Fruit fly (Drosophila melanogaster) whole organism, embryonic: ENCODE data around the gene Sk1.

Experiments
- Adf1 ChIP-seq: fragments of 200-800 bp; sonication (Bioruptor generic); IDR thresholded peaks from 2 replicates; pipeline ENCODE4 v1.3.6; 2022; ENCODE audit warnings: missing biosample characterization, missing genetic modification characterization
- Bteb2 ChIP-seq: fragments of 200-800 bp; sonication (Bioruptor generic); optimal IDR thresholded peaks from 2 replicates; lab custom pipeline; 2016; ENCODE audit warnings: missing biosample characterization, missing genetic modification characterization
- CG10209 ChIP-seq: fragments of 200-800 bp; sonication (Bioruptor generic); optimal IDR thresholded peaks from 3 replicates; lab custom pipeline; 2017; ENCODE audit warnings: missing biosample characterization, mild to moderate bottlenecking, missing genetic modification characterization, missing genetic modification reagents
- CG10267 ChIP-seq: fragments of 200-800 bp; sonication (Bioruptor generic); optimal IDR thresholded peaks from 2 replicates; lab custom pipeline; 2018; ENCODE audit warnings: missing biosample characterization, mild to moderate bottlenecking, missing genetic modification characterization, moderate library complexity
- CG10462 ChIP-seq: fragments of 200-800 bp; sonication (Bioruptor generic); optimal IDR thresholded peaks from 2 replicates; lab custom pipeline; 2016; ENCODE audit warnings: missing biosample characterization, missing genetic modification characterization
- CG10654 ChIP-seq: fragments of 200-800 bp; sonication (Bioruptor generic); optimal IDR thresholded peaks from 2 replicates; lab custom pipeline; 2016; ENCODE audit warnings: missing biosample characterization, missing genetic modification characterization
- CG10959 ChIP-seq: fragments of 200-800 bp; sonication (Bioruptor generic); IDR thresholded peaks from 2 replicates; pipeline ENCODE4 v1.3.6; 2022; ENCODE audit warnings: missing biosample characterization, missing genetic modification characterization
- CG12236 ChIP-seq: fragments of 200-800 bp; sonication (Bioruptor generic); optimal IDR thresholded peaks from 2 replicates; lab custom pipeline; 2016; ENCODE audit warnings: missing biosample characterization, missing genetic modification characterization
- CG12299 ChIP-seq: fragments of 200-800 bp; sonication (Bioruptor generic); optimal IDR thresholded peaks from 2 replicates; lab custom pipeline; 2018; ENCODE audit warnings: missing biosample characterization, mild to moderate bottlenecking, missing genetic modification characterization
- CG12744 ChIP-seq: fragments of 200-800 bp; sonication (Bioruptor generic); optimal IDR thresholded peaks from 2 replicates; lab custom pipeline; 2016; ENCODE audit warnings: missing biosample characterization, missing genetic modification characterization
- CG13123 ChIP-seq: fragments of 200-800 bp; sonication (Bioruptor generic); optimal IDR thresholded peaks from 2 replicates; lab custom pipeline; 2016; ENCODE audit warnings: missing biosample characterization, missing genetic modification characterization
- CG13424 ChIP-seq: fragments of 200-800 bp; sonication (Bioruptor generic); optimal IDR thresholded peaks from 2 replicates; lab custom pipeline; 2019; ENCODE audit warnings: missing biosample characterization, mild to moderate bottlenecking, missing genetic modification characterization, moderate library complexity
- CG13894 ChIP-seq: fragments of 200-800 bp; sonication (Bioruptor generic); optimal IDR thresholded peaks from 3 replicates; lab custom pipeline; 2018; ENCODE audit warnings: missing biosample characterization, mild to moderate bottlenecking, missing genetic modification characterization, moderate library complexity
- CG14860 ChIP-seq: fragments of 200-800 bp; sonication (Bioruptor generic); IDR thresholded peaks from 3 replicates; pipeline ENCODE4 v1.3.6; 2022; ENCODE audit warnings: missing biosample characterization, missing genetic modification characterization; ENCODE audit not compliant: partially characterized antibody
- CG15269 ChIP-seq: fragments of 200-800 bp; sonication (Bioruptor generic); optimal IDR thresholded peaks from 2 replicates; lab custom pipeline; 2018; ENCODE audit warnings: missing biosample characterization, mild to moderate bottlenecking, missing genetic modification characterization, moderate library complexity
- CG1792 ChIP-seq: fragments of 200-800 bp; sonication (Bioruptor generic); optimal IDR thresholded peaks from 2 replicates; lab custom pipeline; 2016; ENCODE audit warnings: missing biosample characterization, missing genetic modification characterization
- CG30403 ChIP-seq: fragments of 200-800 bp; sonication (Bioruptor generic); optimal IDR thresholded peaks from 3 replicates; lab custom pipeline; 2016; ENCODE audit warnings: missing biosample characterization, missing genetic modification characterization
- CG31365 ChIP-seq: fragments of 200-800 bp; sonication (Bioruptor generic); optimal IDR thresholded peaks from 2 replicates; lab custom pipeline; 2018; ENCODE audit warnings: missing biosample characterization, mild to moderate bottlenecking, missing genetic modification characterization
- CG34376 ChIP-seq: fragments of 200-800 bp; sonication (Bioruptor generic); optimal IDR thresholded peaks from 2 replicates; lab custom pipeline; 2018; ENCODE audit warnings: missing biosample characterization, mild to moderate bottlenecking, missing genetic modification characterization
- CG3847 ChIP-seq: fragments of 200-800 bp; sonication (Bioruptor generic); IDR thresholded peaks from 2 replicates; pipeline ENCODE4 v1.3.6; 2022; ENCODE audit warnings: missing biosample characterization, missing genetic modification characterization
- CG42726 ChIP-seq: fragments of 200-800 bp; sonication (Bioruptor generic); IDR thresholded peaks from 2 replicates; pipeline ENCODE4 v1.3.6; 2022; ENCODE audit warnings: missing biosample characterization, missing genetic modification characterization; ENCODE audit not compliant: partially characterized antibody
- CG4424 ChIP-seq: fragments of 200-800 bp; sonication (Bioruptor generic); optimal IDR thresholded peaks from 3 replicates; lab custom pipeline; 2016; ENCODE audit warnings: missing biosample characterization, missing genetic modification characterization
- CG8290 ChIP-seq, 3 experiments: fragments of 200-800 bp; sonication (Bioruptor generic); optimal IDR thresholded peaks; 2 replicates each; lab custom pipeline; 2016 to 2019; ENCODE audit warnings: missing biosample characterization in 3 of 3, missing genetic modification characterization in 3 of 3, mild to moderate bottlenecking in 2 of 3, moderate library complexity in 1 of 3
- CG8388 ChIP-seq: fragments of 200-800 bp; sonication (Bioruptor generic); optimal IDR thresholded peaks from 2 replicates; lab custom pipeline; 2019; ENCODE audit warnings: missing biosample characterization, mild to moderate bottlenecking, missing genetic modification characterization, moderate library complexity
- CG8765 ChIP-seq: fragments of 200-800 bp; sonication (Bioruptor generic); IDR thresholded peaks from 2 replicates; pipeline ENCODE4 v1.3.6; 2022; ENCODE audit warnings: missing biosample characterization, missing genetic modification characterization
- CG9932 ChIP-seq: fragments of 200-800 bp; sonication (Bioruptor generic); IDR thresholded peaks from 2 replicates; pipeline ENCODE4 v1.3.6; 2022; ENCODE audit warnings: missing biosample characterization, missing genetic modification characterization
- CkIIα-i1 ChIP-seq: fragments of 200-800 bp; sonication (Bioruptor generic); IDR thresholded peaks from 2 replicates; pipeline ENCODE4 v1.3.6; 2022; ENCODE audit warnings: missing biosample characterization, missing genetic modification characterization
- D19B ChIP-seq: fragments of 200-800 bp; sonication (Bioruptor generic); optimal IDR thresholded peaks from 2 replicates; lab custom pipeline; 2017; ENCODE audit warnings: missing biosample characterization, mild to moderate bottlenecking, missing genetic modification characterization
- Dp ChIP-seq: fragments of 200-800 bp; sonication (Bioruptor generic); optimal IDR thresholded peaks from 2 replicates; lab custom pipeline; 2018; ENCODE audit warnings: missing biosample characterization, mild to moderate bottlenecking, missing genetic modification characterization, moderate library complexity
- Fer3 ChIP-seq: fragments of 200-800 bp; sonication (Bioruptor generic); optimal IDR thresholded peaks from 2 replicates; lab custom pipeline; 2018; ENCODE audit warnings: missing biosample characterization, mild to moderate bottlenecking, missing genetic modification characterization, moderate library complexity
- Hr3 ChIP-seq: fragments of 200-800 bp; sonication (Bioruptor generic); optimal IDR thresholded peaks from 3 replicates; lab custom pipeline; 2016; ENCODE audit warnings: missing biosample characterization, missing genetic modification characterization
- Tbp ChIP-seq: fragments of >200 bp; optimal IDR thresholded peaks from 2 replicates; lab custom pipeline; 2018; ENCODE audit warnings: missing biosample characterization, missing genetic modification characterization
- Vsx1 ChIP-seq: fragments of 200-800 bp; sonication (Bioruptor generic); optimal IDR thresholded peaks from 2 replicates; lab custom pipeline; 2017; ENCODE audit warnings: missing biosample characterization, mild to moderate bottlenecking, missing genetic modification characterization, missing genetic modification reagents
- ab ChIP-seq: fragments of 200-800 bp; sonication (Bioruptor generic); optimal IDR thresholded peaks from 2 replicates; lab custom pipeline; 2016; ENCODE audit warnings: missing biosample characterization, missing genetic modification characterization
- aop ChIP-seq: fragments of 200-800 bp; sonication (Bioruptor generic); IDR thresholded peaks from 2 replicates; pipeline ENCODE4 v1.3.6; 2022; ENCODE audit warnings: missing biosample characterization, missing genetic modification characterization
- bcd ChIP-seq: fragments of 200-800 bp; sonication (Bioruptor generic); optimal IDR thresholded peaks from 2 replicates; lab custom pipeline; 2017; ENCODE audit warnings: missing biosample characterization, mild to moderate bottlenecking, missing genetic modification characterization
- bigmax ChIP-seq: fragments of 200-800 bp; sonication (Bioruptor generic); optimal IDR thresholded peaks from 2 replicates; lab custom pipeline; 2018; ENCODE audit warnings: missing biosample characterization, mild to moderate bottlenecking, missing genetic modification characterization
- caup ChIP-seq: fragments of 200-800 bp; sonication (Bioruptor generic); optimal IDR thresholded peaks from 3 replicates; lab custom pipeline; 2017; ENCODE audit warnings: missing biosample characterization, mild to moderate bottlenecking, missing genetic modification characterization, moderate library complexity; ENCODE audit not compliant: severe bottlenecking
- cg ChIP-seq: fragments of 200-800 bp; sonication (Bioruptor generic); optimal IDR thresholded peaks from 3 replicates; lab custom pipeline; 2019; ENCODE audit warnings: missing biosample characterization, mild to moderate bottlenecking, missing genetic modification characterization, moderate library complexity
- crol ChIP-seq: fragments of 200-800 bp; sonication (Bioruptor generic); IDR thresholded peaks from 2 replicates; pipeline ENCODE4 v1.3.6; 2022; ENCODE audit warnings: missing biosample characterization, missing genetic modification characterization
- dimm ChIP-seq: fragments of 200-800 bp; sonication (Bioruptor generic); IDR thresholded peaks from 2 replicates; pipeline ENCODE4 v1.3.6; 2022; ENCODE audit warnings: missing biosample characterization, missing genetic modification characterization
- gcm ChIP-seq: fragments of 200-800 bp; sonication (Bioruptor generic); optimal IDR thresholded peaks from 2 replicates; lab custom pipeline; 2019; ENCODE audit warnings: missing biosample characterization, mild to moderate bottlenecking, missing genetic modification characterization, moderate library complexity
- gem ChIP-seq: fragments of 200-800 bp; sonication (Bioruptor generic); optimal IDR thresholded peaks from 2 replicates; lab custom pipeline; 2019; ENCODE audit warnings: missing biosample characterization, mild to moderate bottlenecking, missing genetic modification characterization, moderate library complexity
- h ChIP-seq: fragments of >200 bp; optimal IDR thresholded peaks from 2 replicates; lab custom pipeline; 2017
- knrl ChIP-seq: fragments of 200-800 bp; sonication (Bioruptor generic); IDR thresholded peaks from 3 replicates; pipeline ENCODE4 v1.3.6; 2022; ENCODE audit warnings: missing biosample characterization, missing genetic modification characterization; ENCODE audit not compliant: partially characterized antibody
- nerfin-1 ChIP-seq: fragments of 200-800 bp; sonication (Bioruptor generic); optimal IDR thresholded peaks from 3 replicates; lab custom pipeline; 2019; ENCODE audit warnings: missing biosample characterization, mild to moderate bottlenecking, missing genetic modification characterization, moderate library complexity
- oc ChIP-seq: fragments of 200-800 bp; sonication (Bioruptor generic); optimal IDR thresholded peaks from 2 replicates; lab custom pipeline; 2018; ENCODE audit warnings: missing biosample characterization, mild to moderate bottlenecking, missing genetic modification characterization, moderate library complexity
- onecut ChIP-seq: fragments of 200-800 bp; sonication (Bioruptor generic); IDR thresholded peaks from 2 replicates; pipeline ENCODE4 v1.3.6; 2022; ENCODE audit warnings: missing biosample characterization, missing genetic modification characterization
- wek ChIP-seq: fragments of 200-800 bp; sonication (Bioruptor generic); optimal IDR thresholded peaks from 3 replicates; lab custom pipeline; 2018; ENCODE audit warnings: missing biosample characterization, mild to moderate bottlenecking, missing genetic modification characterization, moderate library complexity

The Sk1 gene

DNA sequence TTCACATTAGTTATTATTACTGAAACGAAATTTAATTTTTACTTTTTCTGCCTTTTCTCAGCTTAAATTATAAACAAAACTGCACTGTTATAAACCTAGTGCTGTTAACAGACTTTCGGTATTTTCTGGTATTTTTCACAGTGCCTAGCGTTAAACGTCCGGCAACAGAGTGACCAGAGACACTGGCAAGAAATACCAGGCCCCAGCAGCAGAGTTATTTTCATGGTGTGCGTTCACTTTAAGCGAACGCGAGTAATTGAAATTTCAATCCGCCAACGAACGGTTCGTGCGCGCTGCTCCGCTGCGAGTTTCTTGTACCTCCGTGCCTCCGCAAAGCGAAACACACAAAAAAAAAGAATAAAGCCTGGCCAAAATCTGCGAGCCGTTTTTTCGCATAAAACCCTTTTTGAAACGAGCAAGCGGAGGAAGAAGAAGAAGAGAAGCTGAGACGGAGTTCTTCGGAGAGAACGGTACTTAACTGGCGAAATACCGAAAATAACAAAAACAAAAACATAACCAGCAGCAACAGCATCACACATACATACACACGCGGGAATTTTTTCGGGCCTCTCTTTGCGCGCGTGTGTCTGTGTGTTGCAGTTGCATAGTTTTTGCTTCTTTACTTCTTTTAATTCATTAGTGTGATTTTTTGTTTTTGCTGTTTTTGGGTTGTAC lies 50.7 kb downstream of the Sk1 start, which contains the start of gene Drak (continued):
- TF ChIP-seq Bteb2: no peak
- no peak for TF ChIP-seq CkIIα-i1 (GFP tag; lab: Robert Waterston, UW)
- TF ChIP-seq D19B (GFP tag; lab: Kevin White, UChicago): no peak
- no peak for TF ChIP-seq gcm (GFP tag; lab: Kevin White, UChicago)
- TF ChIP-seq CG13424 (tag; lab: Kevin White, UChicago): no peak
- no peak for TF ChIP-seq aop
- TF ChIP-seq Dp (GFP tag; lab: Kevin White, UChicago): peak; percentile 78
- TF ChIP-seq CG3847: no peak
- no peak for TF ChIP-seq bigmax
- no peak for TF ChIP-seq dimm (GFP tag; lab: Robert Waterston, UW)
- peak; percentile 15 for TF ChIP-seq CG15269 (tag; lab: Kevin White, UChicago)
- TF ChIP-seq CG10209: no peak
- TF ChIP-seq CG13894: peak; percentile 24
- no peak for TF ChIP-seq CG31365 (tag; lab: Kevin White, UChicago)
- peak; percentile 36 for TF ChIP-seq nerfin-1 (tag; lab: Kevin White, UChicago)
- TF ChIP-seq CG12299 (tag; lab: Kevin White, UChicago): no peak
- TF ChIP-seq oc: no peak
- no peak for TF ChIP-seq CG13123 (GFP tag; lab: Kevin White, UChicago)
- TF ChIP-seq Fer3: no peak
- no peak for TF ChIP-seq CG4424
- no peak for TF ChIP-seq CG8388
- TF ChIP-seq CG8290 (GFP tag; optimal IDR thresholded peaks at IDR 0.05; lab: Kevin White, UChicago): no peak
- peak in 1 of 2 experiments; percentile 40 for TF ChIP-seq CG8290 (tag; optimal IDR thresholded peaks at IDR 0.05; lab: Kevin White, UChicago)
- TF ChIP-seq Vsx1 (GFP tag; lab: Kevin White, UChicago): no peak
- TF ChIP-seq Hr3 (GFP tag; lab: Kevin White, UChicago): no peak
- TF ChIP-seq wek (GFP tag; lab: Kevin White, UChicago): no peak
- TF ChIP-seq CG34376: peak; percentile 14
- no peak for TF ChIP-seq CG14860
- no peak for TF ChIP-seq crol (GFP tag; lab: Robert Waterston, UW)
- TF ChIP-seq knrl (GFP tag; lab: Robert Waterston, UW): no peak
- TF ChIP-seq bcd (GFP tag; lab: Kevin White, UChicago): no peak
- TF ChIP-seq gem (tag; lab: Kevin White, UChicago): no peak
- TF ChIP-seq h (lab: Kevin White, UChicago): no peak
- no peak for TF ChIP-seq onecut (GFP tag; lab: Robert Waterston, UW)
- no peak for TF ChIP-seq CG12236
- no peak for TF ChIP-seq CG10654 (GFP tag; lab: Kevin White, UChicago)
- TF ChIP-seq CG30403 (GFP tag; lab: Kevin White, UChicago): no peak
- TF ChIP-seq cg (GFP tag; lab: Kevin White, UChicago): peak; percentile 67
- TF ChIP-seq CG8765: no peak
- TF ChIP-seq Tbp (GFP tag; lab: Kevin White, UChicago): no peak
- TF ChIP-seq ab: no peak
- TF ChIP-seq Adf1 (GFP tag; lab: Robert Waterston, UW): no peak
- TF ChIP-seq CG9932: no peak
- TF ChIP-seq CG10267: peak; percentile 55
- no peak for TF ChIP-seq caup (GFP tag; lab: Kevin White, UChicago)
- no peak for TF ChIP-seq CG1792
- TF ChIP-seq CG42726 (GFP tag; lab: Robert Waterston, UW): no peak
- no peak for TF ChIP-seq CG10959
- no peak for TF ChIP-seq CG10462
- TF ChIP-seq CG12744 (GFP tag; lab: Kevin White, UChicago): no peak
